Worm (Caenorhabditis elegans) whole organism, L2 larva: ENCODE results near the gene vnut-1.

Source experiments
- C34F6.9 ChIP-seq: fragments of 150-350 bp; optimal IDR thresholded peaks from 2 replicates; lab custom pipeline; 2014; ENCODE audit warnings: missing biosample characterization, missing genetic modification characterization
- F13H6.1 ChIP-seq: sonication (generic microtip); optimal IDR thresholded peaks from 2 replicates; lab custom pipeline; 2016; ENCODE audit warnings: missing genetic modification characterization, missing compliant biosample characterization
- R02D3.7 ChIP-seq: fragments of 150-350 bp; optimal IDR thresholded peaks from 2 replicates; lab custom pipeline; 2014; ENCODE audit warnings: missing biosample characterization, missing genetic modification characterization
- Y55F3AM.14 ChIP-seq: fragments of 200-800 bp; sonication (Bioruptor generic); optimal IDR thresholded peaks from 2 replicates; lab custom pipeline; 2018; ENCODE audit warnings: mild to moderate bottlenecking, missing genetic modification characterization, missing compliant biosample characterization
- ZK546.5 ChIP-seq: sonication (generic microtip); optimal IDR thresholded peaks from 2 replicates; lab custom pipeline; 2017; ENCODE audit warnings: missing biosample characterization, missing genetic modification characterization
- alr-1 ChIP-seq: fragments of 150-350 bp; optimal IDR thresholded peaks from 2 replicates; lab custom pipeline; 2014; ENCODE audit warnings: missing biosample characterization, missing genetic modification characterization
- aly-2 ChIP-seq: fragments of 150-350 bp; optimal IDR thresholded peaks from 2 replicates; lab custom pipeline; 2014; ENCODE audit warnings: missing biosample characterization, missing genetic modification characterization
- ama-1 ChIP-seq: fragments of 150-350 bp; optimal IDR thresholded peaks from 2 replicates; lab custom pipeline; 2018; ENCODE audit warnings: inconsistent platforms
- blmp-1 ChIP-seq: sonication (generic microtip); optimal IDR thresholded peaks from 2 replicates; lab custom pipeline; 2017; ENCODE audit warnings: missing genetic modification characterization, mild to moderate bottlenecking, missing compliant biosample characterization, antibody characterized with exemption, moderate library complexity; ENCODE audit not compliant: insufficient read depth
- ceh-16 ChIP-seq: fragments of 150-350 bp; optimal IDR thresholded peaks from 2 replicates; lab custom pipeline; 2014; ENCODE audit warnings: missing biosample characterization, missing genetic modification characterization
- ceh-82 ChIP-seq: fragments of 150-350 bp; optimal IDR thresholded peaks from 2 replicates; lab custom pipeline; 2014; ENCODE audit warnings: missing biosample characterization, missing genetic modification characterization
- crh-2 ChIP-seq: sonication (generic microtip); optimal IDR thresholded peaks from 2 replicates; lab custom pipeline; 2017; ENCODE audit warnings: missing biosample characterization, missing genetic modification characterization
- dmd-4 ChIP-seq: sonication (generic microtip); optimal IDR thresholded peaks from 2 replicates; lab custom pipeline; 2017; ENCODE audit warnings: missing biosample characterization, missing genetic modification characterization
- egl-27 ChIP-seq: sonication (generic microtip); optimal IDR thresholded peaks from 3 replicates; lab custom pipeline; 2017; ENCODE audit warnings: missing biosample characterization, missing genetic modification reagents, missing genetic modification characterization
- elt-1 ChIP-seq: fragments of 150-350 bp; optimal IDR thresholded peaks from 2 replicates; lab custom pipeline; 2014; ENCODE audit warnings: missing biosample characterization, missing genetic modification characterization
- elt-3 ChIP-seq: sonication (generic microtip); optimal IDR thresholded peaks from 2 replicates; lab custom pipeline; 2017; ENCODE audit warnings: missing biosample characterization, missing genetic modification characterization
- fos-1 ChIP-seq: fragments of 150-350 bp; optimal IDR thresholded peaks from 2 replicates; lab custom pipeline; 2014; ENCODE audit warnings: missing biosample characterization, missing genetic modification characterization
- gmeb-1 ChIP-seq: fragments of 150-350 bp; optimal IDR thresholded peaks from 2 replicates; lab custom pipeline; 2014; ENCODE audit warnings: missing biosample characterization, missing genetic modification characterization
- lin-11 ChIP-seq: fragments of 150-350 bp; sonication (generic microtip); optimal IDR thresholded peaks from 2 replicates; lab custom pipeline; 2014; ENCODE audit warnings: missing biosample characterization, missing genetic modification characterization, inconsistent platforms, mixed read lengths
- lin-13 ChIP-seq: fragments of 150-350 bp; optimal IDR thresholded peaks from 2 replicates; lab custom pipeline; 2014; ENCODE audit warnings: missing biosample characterization, missing genetic modification reagents, missing genetic modification characterization
- lin-39 ChIP-seq: fragments of 150-350 bp; optimal IDR thresholded peaks from 2 replicates; lab custom pipeline; 2014; ENCODE audit warnings: missing biosample characterization, missing genetic modification reagents, missing genetic modification characterization
- lsy-2 ChIP-seq, 2 experiments: fragments of 150-350 bp in 1 of 2; sonication (generic microtip) in 1 of 2; optimal IDR thresholded peaks; 2 replicates each; lab custom pipeline; 2014 to 2017; ENCODE audit warnings: missing biosample characterization in 2 of 2, missing genetic modification characterization in 2 of 2
- mab-5 ChIP-seq: fragments of 150-350 bp; optimal IDR thresholded peaks from 2 replicates; lab custom pipeline; 2014; ENCODE audit warnings: missing biosample characterization, missing genetic modification characterization
- mbf-1 ChIP-seq: sonication (generic microtip); optimal IDR thresholded peaks from 2 replicates; lab custom pipeline; 2017; ENCODE audit warnings: missing biosample characterization, missing genetic modification characterization
- mdl-1 ChIP-seq, 2 experiments: fragments of 150-350 bp in 1 of 2; sonication (generic microtip) in 1 of 2; optimal IDR thresholded peaks; 2 replicates each; lab custom pipeline; 2017; ENCODE audit warnings: missing biosample characterization in 2 of 2, missing genetic modification characterization in 2 of 2
- nhr-10 ChIP-seq: sonication (generic microtip); optimal IDR thresholded peaks from 2 replicates; lab custom pipeline; 2017; ENCODE audit warnings: missing biosample characterization, missing genetic modification characterization
- nhr-11 ChIP-seq: fragments of 150-350 bp; optimal IDR thresholded peaks from 2 replicates; lab custom pipeline; 2014; ENCODE audit warnings: missing biosample characterization, missing genetic modification characterization
- nhr-12 ChIP-seq: fragments of 150-350 bp; optimal IDR thresholded peaks from 2 replicates; lab custom pipeline; 2014; ENCODE audit warnings: missing biosample characterization, missing genetic modification characterization
- nhr-129 ChIP-seq: fragments of 150-350 bp; optimal IDR thresholded peaks from 2 replicates; lab custom pipeline; 2014; ENCODE audit warnings: missing biosample characterization, missing genetic modification characterization
- nhr-21 ChIP-seq: fragments of 150-350 bp; optimal IDR thresholded peaks from 2 replicates; lab custom pipeline; 2014; ENCODE audit warnings: missing biosample characterization, missing genetic modification characterization
- nhr-23 ChIP-seq: fragments of 150-350 bp; optimal IDR thresholded peaks from 2 replicates; lab custom pipeline; 2014; ENCODE audit warnings: missing biosample characterization, missing genetic modification reagents, missing genetic modification characterization
- nhr-237 ChIP-seq: fragments of 150-350 bp; optimal IDR thresholded peaks from 2 replicates; lab custom pipeline; 2014; ENCODE audit warnings: missing biosample characterization, missing genetic modification characterization
- nhr-25 ChIP-seq: fragments of 150-350 bp; sonication (generic microtip); optimal IDR thresholded peaks from 3 replicates; lab custom pipeline; 2014; ENCODE audit warnings: missing biosample characterization, missing genetic modification characterization
- nhr-6 ChIP-seq: fragments of 150-350 bp; optimal IDR thresholded peaks from 2 replicates; lab custom pipeline; 2014; ENCODE audit warnings: missing biosample characterization, missing genetic modification characterization
- nhr-77 ChIP-seq: fragments of 150-350 bp; optimal IDR thresholded peaks from 2 replicates; lab custom pipeline; 2014; ENCODE audit warnings: missing biosample characterization, missing genetic modification characterization
- peb-1 ChIP-seq: fragments of 150-350 bp; optimal IDR thresholded peaks from 2 replicates; lab custom pipeline; 2014; ENCODE audit warnings: missing biosample characterization, missing genetic modification characterization
- sem-4 ChIP-seq: fragments of 150-350 bp; optimal IDR thresholded peaks from 2 replicates; lab custom pipeline; 2014; ENCODE audit warnings: missing biosample characterization, missing genetic modification reagents, missing genetic modification characterization
- skn-1 ChIP-seq: sonication (generic microtip); optimal IDR thresholded peaks from 2 replicates; lab custom pipeline; 2017; ENCODE audit warnings: missing biosample characterization, missing genetic modification characterization
- sma-3 ChIP-seq: sonication (generic microtip); optimal IDR thresholded peaks from 2 replicates; lab custom pipeline; 2016; ENCODE audit warnings: missing genetic modification reagents, missing genetic modification characterization, missing compliant biosample characterization
- sma-9 ChIP-seq, 2 experiments: fragments of 150-350 bp in 1 of 2; sonication (generic microtip) in 1 of 2; optimal IDR thresholded peaks; 2 replicates each; lab custom pipeline; 2014 to 2016; ENCODE audit warnings: missing genetic modification characterization in 2 of 2, mild to moderate bottlenecking in 1 of 2, missing biosample characterization in 1 of 2, missing compliant biosample characterization in 1 of 2, missing genetic modification reagents in 1 of 2, moderate library complexity in 1 of 2
- snpc-4 ChIP-seq: fragments of 150-350 bp; optimal IDR thresholded peaks from 2 replicates; lab custom pipeline; 2014; ENCODE audit warnings: missing biosample characterization, missing genetic modification characterization
- unc-39 ChIP-seq: fragments of 150-350 bp; optimal IDR thresholded peaks from 2 replicates; lab custom pipeline; 2014; ENCODE audit warnings: missing biosample characterization, missing genetic modification characterization
- unc-55 ChIP-seq: fragments of 150-350 bp; sonication (generic microtip); optimal IDR thresholded peaks from 3 replicates; lab custom pipeline; 2014; ENCODE audit warnings: missing biosample characterization, missing genetic modification reagents, missing genetic modification characterization
- unc-62 ChIP-seq: fragments of 150-350 bp; optimal IDR thresholded peaks from 2 replicates; lab custom pipeline; 2014; ENCODE audit warnings: missing biosample characterization, missing genetic modification reagents, missing genetic modification characterization
- zag-1 ChIP-seq: fragments of 150-350 bp; optimal IDR thresholded peaks from 2 replicates; lab custom pipeline; 2014; ENCODE audit warnings: missing biosample characterization, missing genetic modification characterization
- ztf-1 ChIP-seq: fragments of 200-800 bp; sonication (Bioruptor generic); conservative IDR thresholded peaks from 2 replicates; pipeline ENCODE4 v1.3.6; 2022; ENCODE audit warnings: missing genetic modification characterization, missing compliant biosample characterization
- ztf-11 ChIP-seq: sonication (generic microtip); optimal IDR thresholded peaks from 2 replicates; lab custom pipeline; 2017; ENCODE audit warnings: missing biosample characterization, missing genetic modification characterization
- ztf-4 ChIP-seq: fragments of 150-350 bp; optimal IDR thresholded peaks from 2 replicates; lab custom pipeline; 2014; ENCODE audit warnings: missing biosample characterization, missing genetic modification characterization

The vnut-1 gene

DNA sequence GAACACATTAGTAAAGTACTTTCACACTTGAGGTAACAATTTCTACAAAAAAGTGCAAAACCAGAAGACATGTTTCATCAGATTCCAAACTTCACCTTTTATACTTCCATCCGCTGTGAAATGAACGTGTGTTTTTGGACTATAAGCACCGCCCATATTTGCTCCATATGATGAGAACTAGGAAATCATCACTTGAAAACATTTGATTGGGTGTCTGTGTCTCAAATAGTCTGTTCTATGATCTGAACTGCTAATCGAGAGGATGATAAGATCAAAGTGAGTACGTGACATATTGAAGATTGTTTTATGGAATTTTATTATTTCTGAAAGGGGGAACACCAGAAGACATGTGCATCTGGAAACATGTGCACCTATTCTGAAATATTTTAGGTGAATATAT is 5.7 kb downstream of the vnut-1 start:
- peak; percentile 1 for TF ChIP-seq fos-1
- TF ChIP-seq R02D3.7 (tag; lab: Kevin White, UChicago): no peak
- no peak for TF ChIP-seq C34F6.9
- no peak for TF ChIP-seq sem-4 (tag; lab: Kevin White, UChicago)
- TF ChIP-seq blmp-1: peak; percentile 54
- peak; percentile 43 for TF ChIP-seq nhr-129
- no peak for TF ChIP-seq mab-5 (tag; lab: Kevin White, UChicago)
- no peak for TF ChIP-seq Y55F3AM.14 (GFP tag; lab: Kevin White, UChicago)
- TF ChIP-seq nhr-25 (tag; lab: Kevin White, UChicago): peak; percentile 12
- TF ChIP-seq nhr-77 (tag; lab: Kevin White, UChicago): peak; percentile 35
- TF ChIP-seq ceh-82: no peak
- no peak for TF ChIP-seq mdl-1 (tag; optimal IDR thresholded peaks at IDR 0.05; lab: Kevin White, UChicago)
- no peak for TF ChIP-seq aly-2 (tag; lab: Kevin White, UChicago)
- TF ChIP-seq ceh-16 (tag; lab: Kevin White, UChicago): no peak
- peak; percentile 55 for TF ChIP-seq nhr-21 (tag; lab: Kevin White, UChicago)
- no peak for TF ChIP-seq lin-39 (tag; lab: Kevin White, UChicago)
- TF ChIP-seq ama-1 (lab: Kevin White, UChicago): no peak
- no peak for TF ChIP-seq ZK546.5
- TF ChIP-seq lin-13 (GFP tag; lab: Kevin White, UChicago): no peak
- TF ChIP-seq snpc-4 (tag; lab: Kevin White, UChicago): no peak
- no peak for TF ChIP-seq nhr-12 (tag; lab: Kevin White, UChicago)
- TF ChIP-seq crh-2 (tag; lab: Kevin White, UChicago): peak; percentile 42
- TF ChIP-seq ztf-4 (tag; lab: Kevin White, UChicago): no peak
- TF ChIP-seq elt-3 (tag; lab: Kevin White, UChicago): no peak
- peak; percentile 87 for TF ChIP-seq sma-9 (GFP tag; optimal IDR thresholded peaks at IDR 0.05; lab: Kevin White, UChicago)
- TF ChIP-seq sma-9 (tag; optimal IDR thresholded peaks at IDR 0.05; lab: Kevin White, UChicago): no peak
- TF ChIP-seq skn-1 (tag; lab: Kevin White, UChicago): no peak
- TF ChIP-seq peb-1: no peak
- TF ChIP-seq, all 48 proteins: peak for 8

ce11 chrII:14496809-14497208 is 7.2 kb downstream of the vnut-1 start:
- TF ChIP-seq unc-39 (tag; lab: Kevin White, UChicago): no peak
- peak; percentile 72 for TF ChIP-seq gmeb-1
- peak; percentile 53 for TF ChIP-seq nhr-23 (tag; lab: Kevin White, UChicago)
- no peak for TF ChIP-seq zag-1 (tag; lab: Kevin White, UChicago)
- peak; percentile 74 for TF ChIP-seq fos-1
- TF ChIP-seq nhr-237: no peak
- peak; percentile 14 for TF ChIP-seq skn-1 (tag; lab: Kevin White, UChicago)
- TF ChIP-seq elt-3 (tag; lab: Kevin White, UChicago): no peak
- TF ChIP-seq C34F6.9: peak; percentile 61
- no peak for TF ChIP-seq ztf-1 (GFP tag; lab: Robert Waterston, UW)
- peak in 1 of 2 experiments; percentile 60 for TF ChIP-seq mdl-1 (tag; optimal IDR thresholded peaks at IDR 0.05; lab: Kevin White, UChicago)
- peak; percentile 88 for TF ChIP-seq crh-2 (tag; lab: Kevin White, UChicago)
- peak; percentile 81 for TF ChIP-seq snpc-4 (tag; lab: Kevin White, UChicago)
- no peak for TF ChIP-seq ZK546.5
- TF ChIP-seq lsy-2 (tag; optimal IDR thresholded peaks at IDR 0.05; lab: Kevin White, UChicago): peak; percentile 62 to 72
- TF ChIP-seq ama-1 (lab: Kevin White, UChicago): no peak
- TF ChIP-seq ceh-82: no peak
- peak; percentile 93 for TF ChIP-seq nhr-21 (tag; lab: Kevin White, UChicago)
- peak; percentile 66 for TF ChIP-seq unc-55 (GFP tag; lab: Kevin White, UChicago)
- no peak for TF ChIP-seq sem-4 (tag; lab: Kevin White, UChicago)
- no peak for TF ChIP-seq nhr-12 (tag; lab: Kevin White, UChicago)
- TF ChIP-seq ztf-4 (tag; lab: Kevin White, UChicago): peak; percentile 65
- no peak for TF ChIP-seq ztf-11 (tag; lab: Kevin White, UChicago)
- TF ChIP-seq unc-62 (GFP tag; lab: Kevin White, UChicago): no peak
- TF ChIP-seq elt-1 (tag; lab: Kevin White, UChicago): no peak
- peak; percentile 21 for TF ChIP-seq mbf-1
- no peak for TF ChIP-seq dmd-4 (tag; lab: Kevin White, UChicago)
- no peak for TF ChIP-seq nhr-11 (tag; lab: Kevin White, UChicago)
- TF ChIP-seq sma-3 (GFP tag; lab: Kevin White, UChicago): peak; percentile 91
- no peak for TF ChIP-seq nhr-10 (tag; lab: Kevin White, UChicago)
- no peak for TF ChIP-seq lin-39 (tag; lab: Kevin White, UChicago)
- no peak for TF ChIP-seq alr-1
- peak; percentile 54 for TF ChIP-seq egl-27 (tag; lab: Kevin White, UChicago)
- TF ChIP-seq nhr-6 (tag; lab: Kevin White, UChicago): no peak
- TF ChIP-seq Y55F3AM.14 (GFP tag; lab: Kevin White, UChicago): peak; percentile 62
- TF ChIP-seq nhr-129: peak; percentile 86
- TF ChIP-seq nhr-25 (tag; lab: Kevin White, UChicago): peak; percentile 64
- peak; percentile 54 for TF ChIP-seq blmp-1
- TF ChIP-seq R02D3.7 (tag; lab: Kevin White, UChicago): no peak
- peak; percentile 70 for TF ChIP-seq F13H6.1 (tag; lab: Kevin White, UChicago)
- TF ChIP-seq lin-11 (tag; lab: Kevin White, UChicago): peak; percentile 46
- peak; percentile 72 for TF ChIP-seq ceh-16 (tag; lab: Kevin White, UChicago)
- peak; percentile 76 for TF ChIP-seq lin-13 (GFP tag; lab: Kevin White, UChicago)
- TF ChIP-seq peb-1: no peak
- TF ChIP-seq sma-9 (GFP tag; optimal IDR thresholded peaks at IDR 0.05; lab: Kevin White, UChicago): peak; percentile 78
- TF ChIP-seq sma-9 (tag; optimal IDR thresholded peaks at IDR 0.05; lab: Kevin White, UChicago): no peak
- no peak for TF ChIP-seq aly-2 (tag; lab: Kevin White, UChicago)
- TF ChIP-seq mab-5 (tag; lab: Kevin White, UChicago): no peak
